Fruit fly (Drosophila melanogaster) whole organism, embryonic: ENCODE data around the gene Rab26.

Experiments
- Abd-B ChIP-seq: fragments of 200-800 bp; sonication (Bioruptor generic); optimal IDR thresholded peaks from 2 replicates; lab custom pipeline; 2018; ENCODE audit warnings: missing biosample characterization, mild to moderate bottlenecking, missing genetic modification characterization, moderate library complexity
- Atf-2 ChIP-seq: fragments of 200-800 bp; sonication (Bioruptor generic); optimal IDR thresholded peaks from 2 replicates; lab custom pipeline; 2016; ENCODE audit warnings: missing biosample characterization, missing genetic modification characterization
- Atf6 ChIP-seq: fragments of 200-800 bp; sonication (Bioruptor generic); IDR thresholded peaks from 2 replicates; pipeline ENCODE4 v1.3.6; 2022; ENCODE audit warnings: missing biosample characterization, missing genetic modification characterization
- Awh ChIP-seq: fragments of 200-800 bp; sonication (Bioruptor generic); IDR thresholded peaks from 2 replicates; pipeline ENCODE4, ENCODE4 v1.3.6; 2022; ENCODE audit warnings: missing biosample characterization, missing genetic modification characterization
- CG11398 ChIP-seq: fragments of 200-800 bp; sonication (Bioruptor generic); optimal IDR thresholded peaks from 2 replicates; lab custom pipeline; 2016; ENCODE audit warnings: missing biosample characterization, missing genetic modification characterization
- CG11504 ChIP-seq: fragments of 200-800 bp; sonication (Bioruptor generic); optimal IDR thresholded peaks from 3 replicates; lab custom pipeline; 2019; ENCODE audit warnings: missing biosample characterization, mild to moderate bottlenecking, missing genetic modification characterization, moderate library complexity
- CG12659 ChIP-seq: fragments of 200-800 bp; sonication (Bioruptor generic); optimal IDR thresholded peaks from 3 replicates; lab custom pipeline; 2017; ENCODE audit warnings: mild to moderate bottlenecking, missing biosample characterization, missing genetic modification reagents, missing genetic modification characterization
- CG12769 ChIP-seq: fragments of 200-800 bp; sonication (Bioruptor generic); optimal IDR thresholded peaks from 2 replicates; lab custom pipeline; 2019; ENCODE audit warnings: missing biosample characterization, mild to moderate bottlenecking, missing genetic modification characterization, moderate library complexity
- CG13287 ChIP-seq: fragments of 200-800 bp; sonication (Bioruptor generic); IDR thresholded peaks from 2 replicates; pipeline ENCODE4 v1.3.6; 2022; ENCODE audit warnings: missing biosample characterization, missing genetic modification characterization; ENCODE audit not compliant: partially characterized antibody
- CG13624 ChIP-seq: fragments of 200-800 bp; sonication (Bioruptor generic); optimal IDR thresholded peaks from 2 replicates; lab custom pipeline; 2016; ENCODE audit warnings: missing biosample characterization, missing genetic modification characterization
- CG15514 ChIP-seq: fragments of 200-800 bp; sonication (Bioruptor generic); optimal IDR thresholded peaks from 3 replicates; lab custom pipeline; 2017; ENCODE audit warnings: missing biosample characterization, missing genetic modification characterization, mild to moderate bottlenecking, moderate library complexity, missing genetic modification reagents
- CG17385 ChIP-seq: fragments of 200-800 bp; sonication (Bioruptor generic); optimal IDR thresholded peaks from 3 replicates; lab custom pipeline; 2018; ENCODE audit warnings: missing biosample characterization, mild to moderate bottlenecking, missing genetic modification characterization
- CG17802 ChIP-seq: fragments of 200-800 bp; sonication (Bioruptor generic); optimal IDR thresholded peaks from 2 replicates; lab custom pipeline; 2018; ENCODE audit warnings: missing biosample characterization, mild to moderate bottlenecking, missing genetic modification characterization, moderate library complexity
- CG17829 ChIP-seq: fragments of 200-800 bp; optimal IDR thresholded peaks from 2 replicates; lab custom pipeline; 2019; ENCODE audit warnings: missing biosample characterization, mild to moderate bottlenecking, missing genetic modification characterization, moderate library complexity
- CG18764 ChIP-seq: fragments of 200-800 bp; sonication (Bioruptor generic); optimal IDR thresholded peaks from 3 replicates; lab custom pipeline; 2016; ENCODE audit warnings: missing biosample characterization, missing genetic modification characterization
- CG3281 ChIP-seq: fragments of 200-800 bp; sonication (Bioruptor generic); optimal IDR thresholded peaks from 3 replicates; lab custom pipeline; 2017; ENCODE audit warnings: missing biosample characterization, mild to moderate bottlenecking, missing genetic modification characterization
- CG3407 ChIP-seq: fragments of 200-800 bp; sonication (Bioruptor generic); optimal IDR thresholded peaks from 2 replicates; lab custom pipeline; 2018; ENCODE audit warnings: missing biosample characterization, mild to moderate bottlenecking, missing genetic modification characterization
- CG34376 ChIP-seq: fragments of 200-800 bp; sonication (Bioruptor generic); optimal IDR thresholded peaks from 2 replicates; lab custom pipeline; 2018; ENCODE audit warnings: missing biosample characterization, mild to moderate bottlenecking, missing genetic modification characterization
- CG42726 ChIP-seq: fragments of 200-800 bp; sonication (Bioruptor generic); IDR thresholded peaks from 2 replicates; pipeline ENCODE4 v1.3.6; 2022; ENCODE audit warnings: missing biosample characterization, missing genetic modification characterization; ENCODE audit not compliant: partially characterized antibody
- CG4282 ChIP-seq: fragments of 200-800 bp; sonication (Bioruptor generic); optimal IDR thresholded peaks from 2 replicates; lab custom pipeline; 2016; ENCODE audit warnings: missing biosample characterization, missing genetic modification characterization
- CG6175 ChIP-seq: fragments of 200-800 bp; sonication (Bioruptor generic); IDR thresholded peaks from 3 replicates; pipeline ENCODE4 v1.3.6; 2022; ENCODE audit warnings: missing biosample characterization, missing genetic modification characterization
- CG6272 ChIP-seq: fragments of 200-800 bp; sonication (Bioruptor generic); IDR thresholded peaks from 2 replicates; pipeline ENCODE4 v1.3.6; 2022; ENCODE audit warnings: missing biosample characterization, missing genetic modification characterization
- CG7745 ChIP-seq: fragments of 200-800 bp; sonication (Bioruptor generic); optimal IDR thresholded peaks from 2 replicates; lab custom pipeline; 2018; ENCODE audit warnings: missing biosample characterization, mild to moderate bottlenecking, missing genetic modification characterization, moderate library complexity
- CG9215 ChIP-seq: fragments of 200-800 bp; sonication (Bioruptor generic); IDR thresholded peaks from 2 replicates; pipeline ENCODE4 v1.3.6; 2022; ENCODE audit warnings: missing biosample characterization, missing genetic modification characterization
- CG9817 ChIP-seq: fragments of 200-800 bp; sonication (Bioruptor generic); optimal IDR thresholded peaks from 2 replicates; lab custom pipeline; 2018; ENCODE audit warnings: missing biosample characterization, mild to moderate bottlenecking, missing genetic modification characterization, moderate library complexity
- CoRest ChIP-seq: fragments of 200-800 bp; sonication (Bioruptor generic); optimal IDR thresholded peaks from 3 replicates; lab custom pipeline; 2018; ENCODE audit warnings: missing biosample characterization, mild to moderate bottlenecking, missing genetic modification characterization, moderate library complexity
- D ChIP-seq, 2 experiments: fragments of 200-800 bp in 1 of 2; fragments of >200 bp in 1 of 2; sonication (Bioruptor generic) in 1 of 2; optimal IDR thresholded peaks; 2 replicates in 1 of 2; 3 replicates in 1 of 2; lab custom pipeline; 2017; ENCODE audit warnings: mild to moderate bottlenecking in 1 of 2, missing biosample characterization in 1 of 2, missing genetic modification characterization in 1 of 2, missing genetic modification reagents in 1 of 2
- Dbx ChIP-seq: fragments of 200-800 bp; sonication (Bioruptor generic); IDR thresholded peaks from 3 replicates; pipeline ENCODE4 v1.3.6; 2022; ENCODE audit warnings: missing biosample characterization, missing genetic modification characterization
- Dfd ChIP-seq, 2 experiments: fragments of >200 bp; optimal IDR thresholded peaks; 2 replicates each; lab custom pipeline; 2017; ENCODE audit warnings: missing biosample characterization in 2 of 2, missing genetic modification characterization in 2 of 2
- H2.0 ChIP-seq: fragments of 200-800 bp; sonication (Bioruptor generic); IDR thresholded peaks from 2 replicates; pipeline ENCODE4 v1.3.6; 2022; ENCODE audit warnings: missing biosample characterization, missing genetic modification characterization
- Hr78 ChIP-seq, 2 experiments: fragments of 200-800 bp in 1 of 2; fragments of >200 bp in 1 of 2; sonication (Bioruptor generic) in 1 of 2; optimal IDR thresholded peaks; 2 replicates each; lab custom pipeline; 2017 to 2019; ENCODE audit warnings: missing biosample characterization in 2 of 2, missing genetic modification characterization in 2 of 2, mild to moderate bottlenecking in 1 of 2, moderate library complexity in 1 of 2
- Ptx1 ChIP-seq: fragments of 200-800 bp; sonication (Bioruptor generic); IDR thresholded peaks from 2 replicates; pipeline ENCODE4 v1.3.6; 2022; ENCODE audit warnings: missing biosample characterization, missing genetic modification characterization
- Side ChIP-seq: fragments of 200-800 bp; sonication (Bioruptor generic); optimal IDR thresholded peaks from 2 replicates; lab custom pipeline; 2016; ENCODE audit warnings: missing biosample characterization, missing genetic modification characterization
- Sox100B ChIP-seq: fragments of 200-800 bp; sonication (Bioruptor generic); optimal IDR thresholded peaks from 3 replicates; lab custom pipeline; 2018; ENCODE audit warnings: missing biosample characterization, mild to moderate bottlenecking, missing genetic modification characterization
- Sry-δ ChIP-seq: fragments of 200-800 bp; sonication (Bioruptor generic); optimal IDR thresholded peaks from 2 replicates; lab custom pipeline; 2016; ENCODE audit warnings: missing biosample characterization, missing genetic modification characterization
- ac ChIP-seq: fragments of 200-800 bp; sonication (Bioruptor generic); optimal IDR thresholded peaks from 3 replicates; lab custom pipeline; 2017; ENCODE audit warnings: missing biosample characterization, mild to moderate bottlenecking, missing genetic modification characterization
- az2 ChIP-seq: fragments of 200-800 bp; sonication (Bioruptor generic); optimal IDR thresholded peaks from 3 replicates; lab custom pipeline; 2016; ENCODE audit warnings: missing biosample characterization, missing genetic modification characterization
- cad ChIP-seq: fragments of >200 bp; optimal IDR thresholded peaks from 2 replicates; lab custom pipeline; 2017; ENCODE audit warnings: missing biosample characterization, missing genetic modification characterization
- eyg ChIP-seq: fragments of 200-800 bp; sonication (Bioruptor generic); optimal IDR thresholded peaks from 3 replicates; lab custom pipeline; 2016; ENCODE audit warnings: missing biosample characterization, missing genetic modification characterization
- gce ChIP-seq: fragments of 200-800 bp; sonication (Bioruptor generic); IDR thresholded peaks from 3 replicates; pipeline ENCODE4 v1.3.6; 2022; ENCODE audit warnings: missing biosample characterization, missing genetic modification characterization
- hb ChIP-seq: fragments of 200-800 bp; sonication (Bioruptor generic); IDR thresholded peaks from 3 replicates; pipeline ENCODE4 v1.3.6; 2022; ENCODE audit warnings: missing biosample characterization, missing genetic modification characterization; ENCODE audit not compliant: partially characterized antibody
- ken ChIP-seq: fragments of 200-800 bp; sonication (Bioruptor generic); IDR thresholded peaks from 3 replicates; pipeline ENCODE4 v1.3.6; 2022; ENCODE audit warnings: missing biosample characterization, missing genetic modification characterization
- lab ChIP-seq: fragments of 200-800 bp; sonication (Bioruptor generic); optimal IDR thresholded peaks from 3 replicates; lab custom pipeline; 2017; ENCODE audit warnings: missing biosample characterization, missing genetic modification characterization, mild to moderate bottlenecking, moderate library complexity, missing genetic modification reagents
- luna ChIP-seq: fragments of 200-800 bp; sonication (Bioruptor generic); optimal IDR thresholded peaks from 2 replicates; lab custom pipeline; 2016; ENCODE audit warnings: missing biosample characterization, missing genetic modification characterization
- pita ChIP-seq: fragments of 200-800 bp; sonication (Bioruptor generic); optimal IDR thresholded peaks from 2 replicates; lab custom pipeline; 2017; ENCODE audit warnings: missing biosample characterization, mild to moderate bottlenecking, missing genetic modification characterization
- stc ChIP-seq: fragments of 200-800 bp; sonication (Bioruptor generic); IDR thresholded peaks from 2 replicates; pipeline ENCODE4 v1.3.6; 2022; ENCODE audit warnings: missing biosample characterization, missing genetic modification characterization
- tgo ChIP-seq: fragments of 200-800 bp; sonication (Bioruptor generic); IDR thresholded peaks from 3 replicates; pipeline ENCODE4 v1.3.6; 2022; ENCODE audit warnings: missing biosample characterization, missing genetic modification characterization
- zfh1 ChIP-seq: fragments of 200-800 bp; sonication (Bioruptor generic); IDR thresholded peaks from 3 replicates; pipeline ENCODE4 v1.3.6; 2022; ENCODE audit warnings: missing biosample characterization, missing genetic modification characterization

The Rab26 gene

DNA sequence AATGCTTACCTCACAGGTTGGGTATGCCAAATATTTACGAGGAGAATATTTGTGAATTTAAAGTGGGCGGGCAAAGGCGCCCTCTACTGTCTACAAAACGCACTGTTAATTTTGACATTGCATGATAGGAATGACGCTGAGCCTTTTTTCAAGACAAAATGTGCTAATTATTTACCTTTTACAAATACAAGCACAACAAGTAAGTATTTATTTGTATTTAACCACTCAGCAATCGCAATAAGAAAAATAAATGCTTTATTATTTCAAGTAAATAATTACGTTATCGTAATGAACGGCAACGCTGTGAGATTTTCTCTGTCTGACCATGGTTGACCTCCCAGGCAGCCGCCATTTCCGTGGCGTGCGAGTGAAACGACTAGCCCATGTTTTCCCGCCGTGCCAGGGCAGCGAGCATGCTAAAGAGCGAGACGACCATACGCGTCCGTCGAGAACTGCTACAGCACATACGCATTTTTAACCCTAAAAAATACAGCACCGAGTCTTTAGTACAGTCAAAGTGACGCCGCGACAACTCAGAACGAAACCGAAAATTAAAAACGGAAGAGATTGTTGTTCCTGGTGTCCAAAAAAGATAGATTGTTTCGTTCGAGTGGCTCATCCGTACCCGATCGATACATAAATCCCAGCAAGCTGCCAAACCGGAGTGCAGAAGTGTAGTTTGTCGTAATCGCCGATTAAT is 32.8 kb upstream of the Rab26 start, which contains the start of the genes CG12974 and pzg (continued):
- TF ChIP-seq CG42726 (GFP tag; lab: Robert Waterston, UW) (peak; percentile 45; the same call in 1 of the 2 replicates), Sry-δ (peak; percentile 72), ac (no peak), Awh (GFP tag; lab: Robert Waterston, UW) (peak; percentile 21; the same call in 1 of the 2 replicates), lab (GFP tag; lab: Kevin White, UChicago) (peak; percentile 68), Abd-B (GFP tag; lab: Kevin White, UChicago) (peak; percentile 88), CG17829 (tag; lab: Kevin White, UChicago) (peak; percentile 84), Hr78 (GFP tag; optimal IDR thresholded peaks at IDR 0.05; lab: Kevin White, UChicago) (peak in 1 of 2 experiments; percentile 39), CG4282 (GFP tag; lab: Kevin White, UChicago) (peak; percentile 68), az2 (GFP tag; lab: Kevin White, UChicago) (peak; percentile 45), CG6272 (GFP tag; lab: Robert Waterston, UW) (peak; percentile 90), eyg (GFP tag; lab: Kevin White, UChicago) (peak; percentile 57), CG13287 (GFP tag; lab: Robert Waterston, UW) (peak; percentile 75), zfh1 (GFP tag; lab: Robert Waterston, UW) (peak; percentile 78), Ptx1 (GFP tag; lab: Robert Waterston, UW) (peak; percentile 88), CG11504 (tag; lab: Kevin White, UChicago) (peak; percentile 74), stc (peak; percentile 62; the same call in 1 of the 2 replicates), D (optimal IDR thresholded peaks at IDR 0.05; lab: Kevin White, UChicago) (no peak), D (GFP tag; optimal IDR thresholded peaks at IDR 0.05; lab: Kevin White, UChicago) (peak; percentile 63), Sox100B (GFP tag; lab: Kevin White, UChicago) (peak; percentile 59), CG15514 (GFP tag; lab: Kevin White, UChicago) (peak; percentile 65), Side (GFP tag; lab: Kevin White, UChicago) (peak; percentile 48), Atf6 (GFP tag; lab: Robert Waterston, UW) (peak; percentile 82), CG9817 (tag; lab: Kevin White, UChicago) (peak; percentile 87), CG9215 (GFP tag; lab: Robert Waterston, UW) (peak; percentile 84), CG17802 (tag; lab: Kevin White, UChicago) (peak; percentile 79), CG3407 (peak; percentile 59), CoRest (tag; lab: Kevin White, UChicago) (peak; percentile 89), luna (GFP tag; lab: Kevin White, UChicago) (peak; percentile 19), tgo (GFP tag; lab: Robert Waterston, UW) (peak; percentile 86), CG13624 (peak; percentile 69), CG6175 (GFP tag; lab: Robert Waterston, UW) (0 out of 3 replicates have a peak, but pooled peaks have one; percentile 6), CG7745 (tag; lab: Kevin White, UChicago) (no peak), CG12769 (peak; percentile 61), cad (GFP tag; lab: Kevin White, UChicago) (no peak), Atf-2 (GFP tag; lab: Kevin White, UChicago) (peak; percentile 51), gce (GFP tag; lab: Robert Waterston, UW) (no peak), CG34376 (GFP tag; lab: Kevin White, UChicago) (no peak), CG3281 (GFP tag; lab: Kevin White, UChicago) (peak; percentile 74), hb (peak; percentile 87), CG12659 (GFP tag; lab: Kevin White, UChicago) (peak; percentile 93), Dbx (GFP tag; lab: Robert Waterston, UW) (peak; percentile 91), CG18764 (GFP tag; lab: Kevin White, UChicago) (peak; percentile 97), H2.0 (GFP tag; lab: Robert Waterston, UW) (peak; percentile 73; the same call in 1 of the 2 replicates), Dfd (GFP tag; optimal IDR thresholded peaks at IDR 0.05; lab: Kevin White, UChicago) (no peak), ken (peak; percentile 90), CG17385 (GFP tag; lab: Kevin White, UChicago) (peak; percentile 19), pita (GFP tag; lab: Kevin White, UChicago) (no peak), CG11398 (GFP tag; lab: Kevin White, UChicago) (peak; percentile 40)
